Fruit fly (Drosophila melanogaster) ovary, adult (tissue): ENCODE results near the gene beat-IIIb.

Experiments used
- CG17801 ChIP-seq: fragments of 200-800 bp; optimal IDR thresholded peaks from 2 replicates; lab custom pipeline; 2019; ENCODE audit warnings: missing biosample characterization, mild to moderate bottlenecking, missing genetic modification characterization, moderate library complexity; ENCODE audit not compliant: partially characterized antibody

beat-IIIb gene

DNA sequence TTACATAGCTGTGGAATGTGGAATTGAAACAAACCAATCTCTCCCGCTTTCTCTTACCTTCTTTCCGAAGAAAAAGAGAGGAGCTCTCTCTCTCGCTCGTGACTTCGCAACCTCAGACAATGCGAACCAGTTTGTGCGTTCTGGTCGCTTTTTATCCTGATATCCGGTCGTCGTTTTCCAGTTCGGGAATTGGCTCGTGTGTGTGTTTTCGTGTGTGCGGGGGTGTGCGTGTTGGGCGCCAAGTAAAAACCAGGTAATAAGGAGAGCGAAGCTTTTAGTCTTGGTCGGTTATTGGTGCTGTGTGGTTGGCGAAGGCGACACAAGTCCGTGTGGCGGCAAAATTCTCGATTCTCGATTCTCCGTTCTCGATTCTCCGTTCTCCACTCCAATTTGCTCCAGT lies at the start of gene beat-IIIb:
beat-IIIb (plus strand) TSS at position 304 of the 400 bp plus-strand sequence.
- TF ChIP-seq CG17801: no peak

- TF ChIP-seq CG17801: no peak
Measured at dm6 chr2L:16982201-16982600, 9.3 kb downstream of the beat-IIIb start, which contains the start of gene CG44406. CG44406 (minus strand) TSS chr2L:16982301.

DNA sequence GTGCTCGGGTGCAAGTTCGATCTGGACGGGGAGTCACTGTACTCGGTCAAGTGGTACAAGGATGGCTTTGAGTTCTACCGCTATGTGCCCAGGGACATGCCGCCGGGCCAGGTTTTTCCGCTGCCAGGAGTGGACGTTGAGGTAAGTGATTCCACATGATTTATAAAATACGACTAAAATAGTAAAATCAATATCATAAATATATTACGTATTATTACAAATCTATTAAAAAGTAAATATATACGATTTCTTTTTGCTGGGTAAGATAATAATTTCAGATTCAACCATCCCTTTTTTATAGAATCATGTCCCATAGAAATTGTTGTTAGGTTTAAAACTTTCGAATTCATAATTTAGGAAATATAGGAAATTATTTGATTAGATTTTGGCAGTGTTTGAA lies 11.8 kb downstream of the beat-IIIb start, which contains the start of gene CG31806:
CG31806 (plus strand) TSS at position 301 of the 400 bp plus-strand sequence.
- TF ChIP-seq CG17801: no peak

dm6 chr2L:16996343-16996742 lies 23.5 kb downstream of the beat-IIIb start:
- no peak for TF ChIP-seq CG17801

- TF ChIP-seq CG17801: no peak
Measured at dm6 chr2L:17014600-17014999, 41.7 kb downstream of the beat-IIIb start, which contains the start of gene CG6304. CG6304 (minus strand) TSS chr2L:17014700.

- TF ChIP-seq CG17801: no peak
Measured at dm6 chr2L:17027503-17027902, 54.6 kb downstream of the beat-IIIb start.

DNA sequence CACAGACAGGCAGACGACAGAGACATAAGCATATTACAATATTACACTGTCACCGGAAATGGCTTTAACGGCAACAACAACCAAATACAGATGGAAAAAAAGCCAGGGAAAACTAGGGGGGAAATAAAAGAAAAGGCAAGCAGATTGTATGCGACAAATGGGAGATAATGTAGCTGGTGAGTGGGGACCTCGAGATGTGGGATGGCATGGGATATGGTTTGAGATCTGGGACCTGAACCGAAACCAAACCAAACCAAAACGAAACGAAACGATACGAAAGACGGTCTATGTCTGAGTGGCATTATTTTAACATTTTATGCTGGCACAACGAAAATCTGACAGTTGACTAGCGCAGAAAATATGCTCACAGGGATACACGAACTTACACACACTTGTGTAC lies 68.3 kb downstream of the beat-IIIb start:
- no peak for TF ChIP-seq CG17801
